Fruit fly (Drosophila melanogaster) whole organism, pupa: ENCODE measurements around the gene Sgs8.

Experiments used
- CG12605 ChIP-seq: fragments of 200-800 bp; sonication (Bioruptor generic); IDR thresholded peaks from 2 replicates; pipeline ENCODE4 v1.3.6; 2022; ENCODE audit warnings: missing biosample characterization, missing genetic modification characterization
- CG13204 ChIP-seq: fragments of 200-800 bp; sonication (Bioruptor generic); optimal IDR thresholded peaks from 2 replicates; lab custom pipeline; 2018; ENCODE audit warnings: missing biosample characterization, mild to moderate bottlenecking, missing genetic modification characterization, moderate library complexity
- CG14655 ChIP-seq: fragments of 200-800 bp; sonication (Bioruptor generic); optimal IDR thresholded peaks from 3 replicates; lab custom pipeline; 2017; ENCODE audit warnings: mild to moderate bottlenecking, missing biosample characterization, missing genetic modification reagents, missing genetic modification characterization
- CG15710 ChIP-seq: fragments of 200-800 bp; sonication (Bioruptor generic); optimal IDR thresholded peaks from 2 replicates; lab custom pipeline; 2018; ENCODE audit warnings: missing biosample characterization, mild to moderate bottlenecking, missing genetic modification characterization, moderate library complexity
- CG34367 ChIP-seq: fragments of 200-800 bp; sonication (Bioruptor generic); optimal IDR thresholded peaks from 2 replicates; lab custom pipeline; 2018; ENCODE audit warnings: missing biosample characterization, mild to moderate bottlenecking, missing genetic modification characterization
- CG4496 ChIP-seq: fragments of 200-800 bp; sonication (Bioruptor generic); IDR thresholded peaks from 3 replicates; pipeline ENCODE4 v1.3.6; 2022; ENCODE audit warnings: missing biosample characterization, missing genetic modification characterization
- CG8159 ChIP-seq: fragments of 200-800 bp; sonication (Bioruptor generic); optimal IDR thresholded peaks from 3 replicates; lab custom pipeline; 2018; ENCODE audit warnings: missing biosample characterization, mild to moderate bottlenecking, missing genetic modification characterization, moderate library complexity
- CG9948 ChIP-seq: fragments of 200-800 bp; sonication (Bioruptor generic); optimal IDR thresholded peaks from 2 replicates; lab custom pipeline; 2018; ENCODE audit warnings: missing biosample characterization, mild to moderate bottlenecking, missing genetic modification characterization, moderate library complexity
- Snoo ChIP-seq: fragments of 200-800 bp; sonication (Bioruptor generic); optimal IDR thresholded peaks from 3 replicates; lab custom pipeline; 2017; ENCODE audit warnings: missing biosample characterization, mild to moderate bottlenecking, missing genetic modification characterization, inconsistent platforms
- rn ChIP-seq: fragments of 200-800 bp; sonication (Bioruptor generic); IDR thresholded peaks from 2 replicates; pipeline ENCODE4 v1.3.6; 2022; ENCODE audit warnings: missing biosample characterization, missing genetic modification characterization

DNA sequence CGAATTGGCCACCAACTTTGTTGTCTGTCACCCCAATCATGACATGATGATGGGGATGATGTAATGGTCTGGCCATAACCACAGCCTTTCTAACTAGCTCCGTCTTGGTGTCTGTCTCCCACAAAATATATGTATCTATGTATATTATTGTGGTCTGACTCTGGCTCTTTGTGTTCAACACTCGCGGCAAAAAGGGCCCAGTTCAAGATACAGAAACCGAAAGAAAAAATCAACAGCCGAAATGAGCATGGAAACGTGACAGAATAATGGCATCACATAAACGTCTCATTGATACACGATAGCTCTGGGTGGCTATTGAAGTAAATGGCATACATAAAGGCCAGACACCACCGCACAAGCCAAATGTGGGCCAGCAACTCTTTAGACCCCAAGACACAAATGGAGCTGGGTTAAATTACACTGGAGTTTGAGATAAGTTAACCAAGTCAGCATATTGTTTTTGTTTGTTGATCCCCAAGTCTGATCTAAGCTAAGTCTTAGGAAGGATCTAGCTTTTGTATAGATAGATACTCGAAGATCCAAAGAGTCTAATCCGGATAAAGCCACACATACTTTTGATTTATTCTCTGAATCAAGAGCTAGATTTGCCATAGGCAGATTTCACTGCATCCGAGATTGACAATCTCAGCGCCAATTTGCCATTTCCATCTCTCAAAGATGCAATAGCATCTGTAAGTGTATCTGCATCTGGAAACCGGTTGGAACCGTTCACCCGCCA is 23.0 kb upstream of the Sgs8 start:
- TF ChIP-seq CG8159 (peak; percentile 6), CG14655 (GFP tag; lab: Kevin White, UChicago) (peak; percentile 55), rn (GFP tag; lab: Robert Waterston, UW) (no peak), CG13204 (GFP tag; lab: Kevin White, UChicago) (no peak), CG9948 (no peak), CG4496 (no peak; the same call in 2 of the 3 replicates), Snoo (tag; lab: Kevin White, UChicago) (no peak), CG15710 (tag; lab: Kevin White, UChicago) (peak; percentile 1), CG12605 (GFP tag; lab: Robert Waterston, UW) (no peak), CG34367 (tag; lab: Kevin White, UChicago) (no peak)
